Worm (Caenorhabditis elegans): ENCODE results near the gene tag-275.

The tag-275 gene

ce11 chrX:6121279-6121678 is 29.1 kb downstream of the tag-275 start:
- TF ChIP-seq ztf-11 (tag; optimal IDR thresholded peaks at IDR 0.05) = no peak
- TF ChIP-seq pax-3 (tag; optimal IDR thresholded peaks at IDR 0.05) = no peak
- TF ChIP-seq elt-2 (tag; optimal IDR thresholded peaks at IDR 0.05) = no peak
- no peak for TF ChIP-seq sptf-1 (tag; optimal IDR thresholded peaks at IDR 0.05)
- TF ChIP-seq C16A3.4 (tag; optimal IDR thresholded peaks at IDR 0.05) = no peak
- no peak for TF ChIP-seq F16B12.6 (tag; optimal IDR thresholded peaks at IDR 0.05)
- no peak for TF ChIP-seq rnt-1 (tag; optimal IDR thresholded peaks at IDR 0.05)
- TF ChIP-seq lin-35 (GFP tag; optimal IDR thresholded peaks at IDR 0.05) = no peak
- no peak for TF ChIP-seq vab-15 (tag; optimal IDR thresholded peaks at IDR 0.05)
- TF ChIP-seq egl-27 (tag; optimal IDR thresholded peaks at IDR 0.05) = no peak
- no peak for TF ChIP-seq hlh-17 (GFP tag; optimal IDR thresholded peaks at IDR 0.05; ENCODE audit: borderline replicate concordance)
- no peak for TF ChIP-seq C04F5.9 (tag; optimal IDR thresholded peaks at IDR 0.05)
- no peak for TF ChIP-seq fkh-4 (tag; optimal IDR thresholded peaks at IDR 0.05; ENCODE audit: borderline replicate concordance)
- no peak for TF ChIP-seq lin-15B (tag; optimal IDR thresholded peaks at IDR 0.05)
- TF ChIP-seq sox-4 (tag; optimal IDR thresholded peaks at IDR 0.05) = no peak
- no peak for TF ChIP-seq ztf-4 (tag; optimal IDR thresholded peaks at IDR 0.05)
- TF ChIP-seq unc-30 (tag; optimal IDR thresholded peaks at IDR 0.05) = no peak
- TF ChIP-seq unc-62 (GFP tag; optimal IDR thresholded peaks at IDR 0.05) = no peak

- TF ChIP-seq nhr-19 (GFP tag; conservative IDR thresholded peaks at IDR 0.05) (no peak), fkh-8 (tag; optimal IDR thresholded peaks at IDR 0.05) (peak; percentile 53), elt-2 (tag; optimal IDR thresholded peaks at IDR 0.05) (peak; percentile 56), lin-14 (GFP tag; optimal IDR thresholded peaks at IDR 0.05) (peak; percentile 20), ceh-8 (GFP tag; optimal IDR thresholded peaks at IDR 0.05) (peak; percentile 14)
These were observed 32.1 kb downstream of the tag-275 start, which contains the start of gene C15H9.2 for ce11 chrX:6118086-6118825. C15H9.2 (plus strand) TSS chrX:6118526.

ce11 chrX:6115502-6115901 is 34.8 kb downstream of the tag-275 start, which contains the start of gene C15H9.3:
C15H9.3 (plus strand) TSS chrX:6115802.
- TF ChIP-seq ets-5 (GFP tag; IDR thresholded peaks at IDR 0.05) = no peak
- TF ChIP-seq C16A3.4 (tag; optimal IDR thresholded peaks at IDR 0.05) = no peak
- no peak for TF ChIP-seq mep-1 (tag; optimal IDR thresholded peaks at IDR 0.05)
- no peak for TF ChIP-seq ama-1 (optimal IDR thresholded peaks at IDR 0.05)
- no peak for TF ChIP-seq unc-98 (GFP tag; IDR thresholded peaks at IDR 0.05)
- no peak for TF ChIP-seq aha-1 (tag; optimal IDR thresholded peaks at IDR 0.05)
- TF ChIP-seq nhr-11 (tag; optimal IDR thresholded peaks at IDR 0.05) = no peak
- no peak for TF ChIP-seq efl-1 (optimal IDR thresholded peaks at IDR 0.05)
- TF ChIP-seq efl-1 (GFP tag; optimal IDR thresholded peaks at IDR 0.05 in 1 of 2) = no peak
- no peak for TF ChIP-seq elt-3 (tag; optimal IDR thresholded peaks at IDR 0.05)
- no peak for TF ChIP-seq nhr-28 (tag; optimal IDR thresholded peaks at IDR 0.05)
- TF ChIP-seq lin-13 (GFP tag; optimal IDR thresholded peaks at IDR 0.05) = no peak
- no peak for TF ChIP-seq unc-62 (GFP tag; optimal IDR thresholded peaks at IDR 0.05)
- TF ChIP-seq ceh-90 (tag; optimal IDR thresholded peaks at IDR 0.05) = no peak
- TF ChIP-seq zip-4 (GFP tag; optimal IDR thresholded peaks at IDR 0.05) = no peak

ce11 chrX:6112817-6113216 is 37.5 kb downstream of the tag-275 start, which contains the start of gene prx-3:
prx-3 (minus strand) TSS chrX:6112917.
- no peak for TF ChIP-seq hpl-2 (GFP tag; optimal IDR thresholded peaks at IDR 0.05)
- peak; percentile 46 for TF ChIP-seq nhr-20 (tag; optimal IDR thresholded peaks at IDR 0.05)
